Fruit fly (Drosophila melanogaster) whole organism, embryonic: ENCODE data around the gene CG31050.
A peak's percentile ranks its signal among the peaks of the same experiment; 100 is the strongest.

ENCODE experiments used
- Adf1 ChIP-seq: fragments of 200-800 bp; sonication (Bioruptor generic); IDR thresholded peaks from 2 replicates; pipeline ENCODE4 v1.3.6; 2022; ENCODE audit warnings: missing biosample characterization, missing genetic modification characterization
- Aef1 ChIP-seq: fragments of 200-800 bp; sonication (Bioruptor generic); IDR thresholded peaks from 3 replicates; pipeline ENCODE4 v1.3.6; 2022; ENCODE audit warnings: missing biosample characterization, missing genetic modification characterization
- Atf-2 ChIP-seq: fragments of 200-800 bp; sonication (Bioruptor generic); optimal IDR thresholded peaks from 2 replicates; lab custom pipeline; 2016; ENCODE audit warnings: missing biosample characterization, missing genetic modification characterization
- CG11695 ChIP-seq: fragments of 200-800 bp; sonication (Bioruptor generic); IDR thresholded peaks from 3 replicates; pipeline ENCODE4 v1.3.6; 2022; ENCODE audit warnings: missing biosample characterization, missing genetic modification characterization
- CG1233 ChIP-seq: fragments of 200-800 bp; sonication (Bioruptor generic); optimal IDR thresholded peaks from 4 replicates; lab custom pipeline; 2018; ENCODE audit warnings: missing biosample characterization, mild to moderate bottlenecking, missing genetic modification characterization
- CG12659 ChIP-seq: fragments of 200-800 bp; sonication (Bioruptor generic); optimal IDR thresholded peaks from 3 replicates; lab custom pipeline; 2017; ENCODE audit warnings: mild to moderate bottlenecking, missing biosample characterization, missing genetic modification reagents, missing genetic modification characterization
- CG14965 ChIP-seq: fragments of 200-800 bp; sonication (Bioruptor generic); optimal IDR thresholded peaks from 2 replicates; lab custom pipeline; 2016; ENCODE audit warnings: missing biosample characterization, missing genetic modification characterization, borderline replicate concordance
- CG15479 ChIP-seq: fragments of 200-800 bp; sonication (Bioruptor generic); optimal IDR thresholded peaks from 3 replicates; lab custom pipeline; 2019; ENCODE audit warnings: missing biosample characterization, mild to moderate bottlenecking, missing genetic modification characterization, moderate library complexity
- CG17359 ChIP-seq: fragments of 200-800 bp; sonication (Bioruptor generic); optimal IDR thresholded peaks from 3 replicates; lab custom pipeline; 2018; ENCODE audit warnings: missing biosample characterization, mild to moderate bottlenecking, missing genetic modification characterization, moderate library complexity
- CG17912 ChIP-seq: fragments of 200-800 bp; sonication (Bioruptor generic); optimal IDR thresholded peaks from 2 replicates; lab custom pipeline; 2018; ENCODE audit warnings: missing biosample characterization, mild to moderate bottlenecking, missing genetic modification characterization
- CG18262 ChIP-seq: fragments of 200-800 bp; optimal IDR thresholded peaks from 3 replicates; lab custom pipeline; 2019; ENCODE audit warnings: missing biosample characterization, mild to moderate bottlenecking, missing genetic modification characterization, moderate library complexity
- CG2116 ChIP-seq: fragments of 200-800 bp; sonication (Bioruptor generic); optimal IDR thresholded peaks from 3 replicates; lab custom pipeline; 2018; ENCODE audit warnings: missing biosample characterization, mild to moderate bottlenecking, missing genetic modification characterization
- CG2202 ChIP-seq: fragments of 200-800 bp; sonication (Bioruptor generic); optimal IDR thresholded peaks from 2 replicates; lab custom pipeline; 2018; ENCODE audit warnings: missing biosample characterization, mild to moderate bottlenecking, missing genetic modification characterization
- CG30020 ChIP-seq: fragments of 200-800 bp; optimal IDR thresholded peaks from 2 replicates; lab custom pipeline; 2019; ENCODE audit warnings: missing biosample characterization, mild to moderate bottlenecking, missing genetic modification characterization, moderate library complexity
- CG5245 ChIP-seq: fragments of 200-800 bp; sonication (Bioruptor generic); optimal IDR thresholded peaks from 3 replicates; lab custom pipeline; 2016; ENCODE audit warnings: missing biosample characterization, missing genetic modification characterization
- CG6654 ChIP-seq: fragments of 200-800 bp; sonication (Bioruptor generic); optimal IDR thresholded peaks from 2 replicates; lab custom pipeline; 2017; ENCODE audit warnings: missing biosample characterization, mild to moderate bottlenecking, missing genetic modification characterization
- CG7372 ChIP-seq: fragments of 200-800 bp; sonication (Bioruptor generic); IDR thresholded peaks from 2 replicates; pipeline ENCODE4 v1.3.6; 2022; ENCODE audit warnings: missing biosample characterization, missing genetic modification characterization
- CG7556 ChIP-seq: fragments of 200-800 bp; sonication (Bioruptor generic); optimal IDR thresholded peaks from 2 replicates; lab custom pipeline; 2017; ENCODE audit warnings: missing biosample characterization, mild to moderate bottlenecking, missing genetic modification characterization
- CG7786 ChIP-seq: fragments of 200-800 bp; sonication (Bioruptor generic); optimal IDR thresholded peaks from 2 replicates; lab custom pipeline; 2016; ENCODE audit warnings: missing biosample characterization, missing genetic modification characterization
- CG7839 ChIP-seq: fragments of 200-800 bp; sonication (Bioruptor generic); optimal IDR thresholded peaks from 3 replicates; lab custom pipeline; 2018; ENCODE audit warnings: missing biosample characterization, mild to moderate bottlenecking, missing genetic modification characterization, moderate library complexity
- CG7963 ChIP-seq: fragments of 200-800 bp; sonication (Bioruptor generic); IDR thresholded peaks from 3 replicates; pipeline ENCODE4 v1.3.6; 2022; ENCODE audit warnings: missing biosample characterization, missing genetic modification characterization; ENCODE audit not compliant: partially characterized antibody
- CG7987 ChIP-seq: fragments of 200-800 bp; sonication (Bioruptor generic); optimal IDR thresholded peaks from 2 replicates; lab custom pipeline; 2018; ENCODE audit warnings: missing biosample characterization, mild to moderate bottlenecking, missing genetic modification characterization, moderate library complexity
- CG8765 ChIP-seq: fragments of 200-800 bp; sonication (Bioruptor generic); IDR thresholded peaks from 2 replicates; pipeline ENCODE4 v1.3.6; 2022; ENCODE audit warnings: missing biosample characterization, missing genetic modification characterization
- Chrac-16 ChIP-seq: fragments of 200-800 bp; sonication (Bioruptor generic); optimal IDR thresholded peaks from 3 replicates; lab custom pipeline; 2016; ENCODE audit warnings: missing biosample characterization, missing genetic modification characterization
- CrebB ChIP-seq: fragments of 200-800 bp; sonication (Bioruptor generic); optimal IDR thresholded peaks from 3 replicates; lab custom pipeline; 2018; ENCODE audit warnings: missing biosample characterization, mild to moderate bottlenecking, missing genetic modification characterization
- Deaf1 ChIP-seq: fragments of 200-800 bp; optimal IDR thresholded peaks from 3 replicates; lab custom pipeline; 2019; ENCODE audit warnings: missing biosample characterization, mild to moderate bottlenecking, missing genetic modification characterization, moderate library complexity
- Dek ChIP-seq: fragments of 200-800 bp; sonication (Bioruptor generic); optimal IDR thresholded peaks from 3 replicates; lab custom pipeline; 2019; ENCODE audit warnings: missing biosample characterization, mild to moderate bottlenecking, missing genetic modification characterization, moderate library complexity
- ERR ChIP-seq: fragments of 200-800 bp; sonication (Bioruptor generic); optimal IDR thresholded peaks from 2 replicates; lab custom pipeline; 2016; ENCODE audit warnings: missing biosample characterization, missing genetic modification characterization
- Elba2 ChIP-seq: fragments of 200-800 bp; sonication (Bioruptor generic); optimal IDR thresholded peaks from 3 replicates; lab custom pipeline; 2016; ENCODE audit warnings: missing biosample characterization, missing genetic modification characterization
- Ets65A ChIP-seq: fragments of 200-800 bp; sonication (Bioruptor generic); peaks from one replicate; lab custom pipeline; 2016; ENCODE audit warnings: missing biosample characterization, missing genetic modification characterization
- Fer1 ChIP-seq: fragments of 200-800 bp; sonication (Bioruptor generic); optimal IDR thresholded peaks from 2 replicates; lab custom pipeline; 2017; ENCODE audit warnings: missing biosample characterization, mild to moderate bottlenecking, missing genetic modification characterization
- Lim3 ChIP-seq: fragments of 200-800 bp; sonication (Bioruptor generic); IDR thresholded peaks from 2 replicates; pipeline ENCODE4 v1.3.6; 2022; ENCODE audit warnings: missing biosample characterization, missing genetic modification characterization
- Mes4 ChIP-seq: fragments of 200-800 bp; sonication (Bioruptor generic); optimal IDR thresholded peaks from 2 replicates; lab custom pipeline; 2016; ENCODE audit warnings: missing biosample characterization, missing genetic modification characterization
- Sry-β ChIP-seq: fragments of 200-800 bp; sonication (Bioruptor generic); optimal IDR thresholded peaks from 2 replicates; lab custom pipeline; 2018; ENCODE audit warnings: missing biosample characterization, mild to moderate bottlenecking, missing genetic modification characterization, moderate library complexity
- TFAM ChIP-seq: fragments of 200-800 bp; sonication (Bioruptor generic); optimal IDR thresholded peaks from 2 replicates; lab custom pipeline; 2017; ENCODE audit warnings: missing biosample characterization, missing genetic modification characterization, inconsistent platforms
- Trl ChIP-seq, 3 experiments: fragments of >200 bp in 2 of 3; fragments of 200-800 bp in 1 of 3; sonication (Bioruptor generic) in 1 of 3; optimal IDR thresholded peaks; 2 replicates in 1 of 3; 3 replicates in 2 of 3; lab custom pipeline; 2016 to 2017; ENCODE audit warnings: missing biosample characterization in 1 of 3, missing genetic modification characterization in 1 of 3
- caup ChIP-seq: fragments of 200-800 bp; sonication (Bioruptor generic); optimal IDR thresholded peaks from 3 replicates; lab custom pipeline; 2017; ENCODE audit warnings: missing biosample characterization, mild to moderate bottlenecking, missing genetic modification characterization, moderate library complexity; ENCODE audit not compliant: severe bottlenecking
- ci ChIP-seq: fragments of 200-800 bp; sonication (Bioruptor generic); IDR thresholded peaks from 3 replicates; pipeline ENCODE4 v1.3.6; 2022; ENCODE audit warnings: missing biosample characterization, missing genetic modification characterization
- ewg ChIP-seq: fragments of 200-800 bp; sonication (Bioruptor generic); optimal IDR thresholded peaks from 3 replicates; lab custom pipeline; 2017; ENCODE audit warnings: mild to moderate bottlenecking, missing biosample characterization, missing genetic modification reagents, missing genetic modification characterization
- gce ChIP-seq: fragments of 200-800 bp; sonication (Bioruptor generic); IDR thresholded peaks from 3 replicates; pipeline ENCODE4 v1.3.6; 2022; ENCODE audit warnings: missing biosample characterization, missing genetic modification characterization
- kah ChIP-seq: fragments of 200-800 bp; sonication (Bioruptor generic); optimal IDR thresholded peaks from 2 replicates; lab custom pipeline; 2018; ENCODE audit warnings: missing biosample characterization, mild to moderate bottlenecking, missing genetic modification characterization
- otp ChIP-seq: fragments of 200-800 bp; sonication (Bioruptor generic); IDR thresholded peaks from 3 replicates; pipeline ENCODE4, ENCODE4 v1.3.6; 2022; ENCODE audit warnings: missing biosample characterization, missing genetic modification characterization
- peb ChIP-seq: fragments of 200-800 bp; sonication (Bioruptor generic); IDR thresholded peaks from 2 replicates; pipeline ENCODE4 v1.3.6; 2022; ENCODE audit warnings: missing biosample characterization, missing genetic modification characterization
- pita ChIP-seq: fragments of 200-800 bp; sonication (Bioruptor generic); optimal IDR thresholded peaks from 2 replicates; lab custom pipeline; 2017; ENCODE audit warnings: missing biosample characterization, mild to moderate bottlenecking, missing genetic modification characterization
- row ChIP-seq: fragments of 200-800 bp; sonication (Bioruptor generic); IDR thresholded peaks from 3 replicates; pipeline ENCODE4 v1.3.6; 2022; ENCODE audit warnings: missing biosample characterization, missing genetic modification characterization
- scrt ChIP-seq: fragments of 200-800 bp; sonication (Bioruptor generic); optimal IDR thresholded peaks from 2 replicates; lab custom pipeline; 2018; ENCODE audit warnings: missing biosample characterization, mild to moderate bottlenecking, missing genetic modification characterization, moderate library complexity
- so ChIP-seq: fragments of 200-800 bp; sonication (Bioruptor generic); IDR thresholded peaks from 3 replicates; pipeline ENCODE4 v1.3.6; 2022; ENCODE audit warnings: missing biosample characterization, missing genetic modification characterization
- stc ChIP-seq: fragments of 200-800 bp; sonication (Bioruptor generic); IDR thresholded peaks from 2 replicates; pipeline ENCODE4 v1.3.6; 2022; ENCODE audit warnings: missing biosample characterization, missing genetic modification characterization
- trh ChIP-seq: fragments of 200-800 bp; sonication (Bioruptor generic); optimal IDR thresholded peaks from 2 replicates; lab custom pipeline; 2016; ENCODE audit warnings: missing biosample characterization, missing genetic modification characterization
- tup ChIP-seq: fragments of 200-800 bp; sonication (Bioruptor generic); optimal IDR thresholded peaks from 2 replicates; lab custom pipeline; 2016; ENCODE audit warnings: missing biosample characterization, mild to moderate bottlenecking, missing genetic modification characterization, moderate library complexity

CG31050 gene

dm6 chr3R:28634261-28634980 lies 15.9 kb downstream of the CG31050 start (continued):
- TF ChIP-seq CG7372 (GFP tag; lab: Robert Waterston, UW) (no peak), Chrac-16 (no peak), CG30020 (tag; lab: Kevin White, UChicago) (no peak), Adf1 (GFP tag; lab: Robert Waterston, UW) (no peak), kah (GFP tag; lab: Kevin White, UChicago) (no peak), CrebB (tag; lab: Kevin White, UChicago) (no peak), so (no peak), CG7839 (no peak), CG11695 (GFP tag; lab: Robert Waterston, UW) (no peak), peb (GFP tag; lab: Robert Waterston, UW) (no peak), tup (GFP tag; lab: Kevin White, UChicago) (no peak), caup (GFP tag; lab: Kevin White, UChicago) (no peak), otp (GFP tag; lab: Robert Waterston, UW) (no peak), Fer1 (GFP tag; lab: Kevin White, UChicago) (peak; percentile 34), ERR (no peak), CG17359 (peak; percentile 6), Trl (optimal IDR thresholded peaks at IDR 0.05; lab: Kevin White, UChicago) (peak; percentile 71 to 81), Trl (GFP tag; optimal IDR thresholded peaks at IDR 0.05; lab: Kevin White, UChicago) (no peak), row (GFP tag; lab: Robert Waterston, UW) (no peak; the same call in 2 of the 3 replicates), Aef1 (GFP tag; lab: Robert Waterston, UW) (no peak), CG7556 (GFP tag; lab: Kevin White, UChicago) (no peak), stc (GFP tag; lab: Robert Waterston, UW) (no peak), CG14965 (GFP tag; lab: Kevin White, UChicago) (no peak), Elba2 (GFP tag; lab: Kevin White, UChicago) (no peak), CG8765 (GFP tag; lab: Robert Waterston, UW) (no peak), Lim3 (GFP tag; lab: Robert Waterston, UW) (no peak), CG15479 (GFP tag; lab: Kevin White, UChicago) (peak; percentile 82), Ets65A (GFP tag; lab: Kevin White, UChicago) (peak; percentile 29), CG18262 (tag; lab: Kevin White, UChicago) (peak; percentile 3), CG5245 (GFP tag; lab: Kevin White, UChicago) (no peak), CG2202 (tag; lab: Kevin White, UChicago) (no peak), ci (GFP tag; lab: Robert Waterston, UW) (no peak), CG7987 (GFP tag; lab: Kevin White, UChicago) (no peak), CG17912 (GFP tag; lab: Kevin White, UChicago) (no peak), CG7786 (GFP tag; lab: Kevin White, UChicago) (no peak), Atf-2 (GFP tag; lab: Kevin White, UChicago) (no peak), Sry-β (no peak), gce (GFP tag; lab: Robert Waterston, UW) (no peak), CG1233 (GFP tag; lab: Kevin White, UChicago) (no peak), scrt (GFP tag; lab: Kevin White, UChicago) (no peak), Deaf1 (tag; lab: Kevin White, UChicago) (no peak), CG7963 (no peak), Mes4 (GFP tag; lab: Kevin White, UChicago) (no peak), trh (GFP tag; lab: Kevin White, UChicago) (no peak), CG12659 (GFP tag; lab: Kevin White, UChicago) (peak; percentile 47), pita (GFP tag; lab: Kevin White, UChicago) (no peak), Dek (tag; lab: Kevin White, UChicago) (no peak), CG2116 (GFP tag; lab: Kevin White, UChicago) (no peak), ewg (GFP tag; lab: Kevin White, UChicago) (no peak), CG6654 (GFP tag; lab: Kevin White, UChicago) (no peak), TFAM (no peak)
